Worm (Caenorhabditis elegans): ENCODE measurements around the gene ptr-25.

ce11 chrIII:10464455-10464854 lies 23.5 kb upstream of the ptr-25 start:
- TF ChIP-seq him-1 (tag; optimal IDR thresholded peaks at IDR 0.05) (no peak), W03F9.2 (tag; optimal IDR thresholded peaks at IDR 0.05) (no peak)

All from whole organism, L4/young adult.